Fruit fly (Drosophila melanogaster): ENCODE results near the gene by.

The by gene

dm6 chr3R:9527907-9528842 lies 4.6 kb downstream of the by start (continued):
- peak; percentile 76 for TF ChIP-seq CG14667 (GFP tag; IDR thresholded peaks at IDR 0.05)
- peak; percentile 90 for TF ChIP-seq CG9817 (tag; optimal IDR thresholded peaks at IDR 0.05)
- 0 out of 2 replicates have a peak, but pooled peaks have one; percentile 24 for TF ChIP-seq aop (GFP tag; IDR thresholded peaks at IDR 0.05)
- TF ChIP-seq CG9797 (GFP tag; optimal IDR thresholded peaks at IDR 0.05): no peak
- peak; percentile 86 for TF ChIP-seq CG10654 (GFP tag; optimal IDR thresholded peaks at IDR 0.05)
- TF ChIP-seq CG10959 (GFP tag; IDR thresholded peaks at IDR 0.05): peak; percentile 78
- TF ChIP-seq CG3726 (GFP tag; IDR thresholded peaks at IDR 0.05): peak; percentile 86
- no peak for TF ChIP-seq mld (GFP tag; IDR thresholded peaks at IDR 0.05; ENCODE audit: partially characterized antibody)
- TF ChIP-seq HLH4C (GFP tag; IDR thresholded peaks at IDR 0.05; ENCODE audit: partially characterized antibody): no peak
- TF ChIP-seq Dref (GFP tag; IDR thresholded peaks at IDR 0.05): peak; percentile 46; the same call in 1 of the 2 replicates
- TF ChIP-seq Sox102F (GFP tag; optimal IDR thresholded peaks at IDR 0.05): peak; percentile 82
- TF ChIP-seq NC2β (GFP tag; optimal IDR thresholded peaks at IDR 0.05): peak; percentile 84
- TF ChIP-seq CG3281 (GFP tag; optimal IDR thresholded peaks at IDR 0.05): peak; percentile 96
- peak; percentile 85 for TF ChIP-seq CG18764 (GFP tag; optimal IDR thresholded peaks at IDR 0.05)
- peak; percentile 57 for TF ChIP-seq Spps (tag; optimal IDR thresholded peaks at IDR 0.05)
- no peak for TF ChIP-seq zf30C (GFP tag; optimal IDR thresholded peaks at IDR 0.05)
- TF ChIP-seq CG6689 (GFP tag; IDR thresholded peaks at IDR 0.05): peak; percentile 88
- TF ChIP-seq tgo (GFP tag; IDR thresholded peaks at IDR 0.05): peak; percentile 91
- TF ChIP-seq CG12104 (GFP tag; optimal IDR thresholded peaks at IDR 0.05): peak; percentile 76
- peak; percentile 68 for TF ChIP-seq Oaz (GFP tag; IDR thresholded peaks at IDR 0.05)
- peak; percentile 84 for TF ChIP-seq CG10147 (GFP tag; optimal IDR thresholded peaks at IDR 0.05)
- peak; percentile 81 for TF ChIP-seq CG2712 (tag; optimal IDR thresholded peaks at IDR 0.05)
- TF ChIP-seq Drgx (GFP tag; IDR thresholded peaks at IDR 0.05): peak; percentile 96
- TF ChIP-seq CG5245 (GFP tag; optimal IDR thresholded peaks at IDR 0.05): peak; percentile 82
- peak; percentile 91 for TF ChIP-seq CG34376 (GFP tag; optimal IDR thresholded peaks at IDR 0.05)
- TF ChIP-seq CG9215 (GFP tag; IDR thresholded peaks at IDR 0.05): peak; percentile 88
- TF ChIP-seq CG42726 (GFP tag; IDR thresholded peaks at IDR 0.05; ENCODE audit: partially characterized antibody): no peak
- peak; percentile 93 for TF ChIP-seq slbo (GFP tag; IDR thresholded peaks at IDR 0.05)
- peak; percentile 89 for TF ChIP-seq B-H1 (GFP tag; IDR thresholded peaks at IDR 0.05)
- TF ChIP-seq CG33213 (GFP tag; optimal IDR thresholded peaks at IDR 0.05): peak; percentile 89
- TF ChIP-seq sr (GFP tag; IDR thresholded peaks at IDR 0.05): peak; percentile 74; the same call in 1 of the 3 replicates
- TF ChIP-seq twi (tag; optimal IDR thresholded peaks at IDR 0.05): no peak
- TF ChIP-seq croc (GFP tag; conservative IDR thresholded peaks at IDR 0.05): no peak; the same call in 2 of the 3 replicates
- TF ChIP-seq jigr1 (GFP tag; IDR thresholded peaks at IDR 0.05): peak; percentile 66; the same call in 1 of the 3 replicates
- TF ChIP-seq D19A (tag; optimal IDR thresholded peaks at IDR 0.05): no peak
- peak; percentile 72 for TF ChIP-seq CG18476 (GFP tag; optimal IDR thresholded peaks at IDR 0.05)
- peak; percentile 75; the same call in 1 of the 3 replicates for TF ChIP-seq CG2889 (GFP tag; IDR thresholded peaks at IDR 0.05)
- TF ChIP-seq tll (GFP tag; optimal IDR thresholded peaks at IDR 0.05): no peak
- TF ChIP-seq Optix (GFP tag; IDR thresholded peaks at IDR 0.05): peak; percentile 74
- TF ChIP-seq CG6813 (GFP tag; optimal IDR thresholded peaks at IDR 0.05): peak; percentile 89
- TF ChIP-seq cad (GFP tag; optimal IDR thresholded peaks at IDR 0.05): no peak
- peak; percentile 87 for TF ChIP-seq D19B (GFP tag; optimal IDR thresholded peaks at IDR 0.05)
- TF ChIP-seq odd (GFP tag; optimal IDR thresholded peaks at IDR 0.05): peak; percentile 73
- peak; percentile 90 for TF ChIP-seq CG31224 (GFP tag; IDR thresholded peaks at IDR 0.05)
- peak; percentile 93 for TF ChIP-seq HHEX (GFP tag; optimal IDR thresholded peaks at IDR 0.05)
- no peak for TF ChIP-seq hkb (optimal IDR thresholded peaks at IDR 0.05)
- TF ChIP-seq hkb (GFP tag; IDR thresholded peaks at IDR 0.05): peak; percentile 93
- peak; percentile 72 for TF ChIP-seq Chrac-16 (GFP tag; optimal IDR thresholded peaks at IDR 0.05)
- TF ChIP-seq CG34422 (GFP tag; IDR thresholded peaks at IDR 0.05): peak; percentile 93
